Fruit fly (Drosophila melanogaster) whole organism, embryonic: ENCODE data around the gene odd.
A peak's percentile ranks its signal among the peaks of the same experiment; 100 is the strongest.

Experiments
- CG10321 ChIP-seq: fragments of 200-800 bp; sonication (Bioruptor generic); IDR thresholded peaks from 2 replicates; pipeline ENCODE4 v1.3.6; 2022; ENCODE audit warnings: missing biosample characterization, missing genetic modification characterization
- CG12659 ChIP-seq: fragments of 200-800 bp; sonication (Bioruptor generic); optimal IDR thresholded peaks from 3 replicates; lab custom pipeline; 2017; ENCODE audit warnings: mild to moderate bottlenecking, missing biosample characterization, missing genetic modification reagents, missing genetic modification characterization
- CG1529 ChIP-seq: fragments of 200-800 bp; sonication (Bioruptor generic); optimal IDR thresholded peaks from 3 replicates; lab custom pipeline; 2018; ENCODE audit warnings: missing biosample characterization, missing genetic modification characterization
- CG15601 ChIP-seq: fragments of 200-800 bp; sonication (Bioruptor generic); optimal IDR thresholded peaks from 3 replicates; lab custom pipeline; 2019; ENCODE audit warnings: missing biosample characterization, mild to moderate bottlenecking, missing genetic modification characterization, moderate library complexity
- CG17829 ChIP-seq: fragments of 200-800 bp; optimal IDR thresholded peaks from 2 replicates; lab custom pipeline; 2019; ENCODE audit warnings: missing biosample characterization, mild to moderate bottlenecking, missing genetic modification characterization, moderate library complexity
- CG2202 ChIP-seq: fragments of 200-800 bp; sonication (Bioruptor generic); optimal IDR thresholded peaks from 2 replicates; lab custom pipeline; 2018; ENCODE audit warnings: missing biosample characterization, mild to moderate bottlenecking, missing genetic modification characterization
- CG4424 ChIP-seq: fragments of 200-800 bp; sonication (Bioruptor generic); optimal IDR thresholded peaks from 3 replicates; lab custom pipeline; 2016; ENCODE audit warnings: missing biosample characterization, missing genetic modification characterization
- CG9797 ChIP-seq: fragments of 200-800 bp; sonication (Bioruptor generic); optimal IDR thresholded peaks from 3 replicates; lab custom pipeline; 2018; ENCODE audit warnings: missing biosample characterization, mild to moderate bottlenecking, missing genetic modification characterization
- D19A ChIP-seq: fragments of 200-800 bp; optimal IDR thresholded peaks from 3 replicates; lab custom pipeline; 2019; ENCODE audit warnings: missing biosample characterization, mild to moderate bottlenecking, missing genetic modification characterization, moderate library complexity
- Deaf1 ChIP-seq: fragments of 200-800 bp; optimal IDR thresholded peaks from 3 replicates; lab custom pipeline; 2019; ENCODE audit warnings: missing biosample characterization, mild to moderate bottlenecking, missing genetic modification characterization, moderate library complexity
- Doc3 ChIP-seq: fragments of 200-800 bp; sonication (Bioruptor generic); IDR thresholded peaks from 3 replicates; pipeline ENCODE4 v1.3.6; 2022; ENCODE audit warnings: missing biosample characterization, missing genetic modification characterization; ENCODE audit not compliant: partially characterized antibody
- MBD-R2 ChIP-seq: fragments of 200-800 bp; sonication (Bioruptor generic); IDR thresholded peaks from 2 replicates; pipeline ENCODE4 v1.3.6; 2022; ENCODE audit warnings: missing biosample characterization, missing genetic modification characterization
- Med ChIP-seq: fragments of 200-800 bp; sonication (Bioruptor generic); peaks from one replicate; lab custom pipeline; 2016; ENCODE audit warnings: missing biosample characterization, missing genetic modification characterization, mild to moderate bottlenecking, inconsistent platforms, moderate library complexity
- Sry-δ ChIP-seq: fragments of 200-800 bp; sonication (Bioruptor generic); optimal IDR thresholded peaks from 2 replicates; lab custom pipeline; 2016; ENCODE audit warnings: missing biosample characterization, missing genetic modification characterization
- ab ChIP-seq: fragments of 200-800 bp; sonication (Bioruptor generic); optimal IDR thresholded peaks from 2 replicates; lab custom pipeline; 2016; ENCODE audit warnings: missing biosample characterization, missing genetic modification characterization
- ara ChIP-seq: fragments of 200-800 bp; sonication (Bioruptor generic); IDR thresholded peaks from 2 replicates; pipeline ENCODE4 v1.3.6; 2022; ENCODE audit warnings: missing biosample characterization, missing genetic modification characterization
- bsh ChIP-seq, 2 experiments: fragments of 200-800 bp; sonication (Bioruptor generic); optimal IDR thresholded peaks; 2 replicates each; lab custom pipeline; 2017 to 2018; ENCODE audit warnings: mild to moderate bottlenecking in 2 of 2, missing biosample characterization in 2 of 2, missing genetic modification characterization in 2 of 2, moderate library complexity in 1 of 2
- dati ChIP-seq: fragments of 200-800 bp; sonication (Bioruptor generic); IDR thresholded peaks from 2 replicates; pipeline ENCODE4 v1.3.6; 2022; ENCODE audit warnings: missing biosample characterization, missing genetic modification characterization
- ewg ChIP-seq: fragments of 200-800 bp; sonication (Bioruptor generic); optimal IDR thresholded peaks from 3 replicates; lab custom pipeline; 2017; ENCODE audit warnings: mild to moderate bottlenecking, missing biosample characterization, missing genetic modification reagents, missing genetic modification characterization
- ken ChIP-seq: fragments of 200-800 bp; sonication (Bioruptor generic); IDR thresholded peaks from 3 replicates; pipeline ENCODE4 v1.3.6; 2022; ENCODE audit warnings: missing biosample characterization, missing genetic modification characterization
- knrl ChIP-seq: fragments of 200-800 bp; sonication (Bioruptor generic); IDR thresholded peaks from 3 replicates; pipeline ENCODE4 v1.3.6; 2022; ENCODE audit warnings: missing biosample characterization, missing genetic modification characterization; ENCODE audit not compliant: partially characterized antibody
- lab ChIP-seq: fragments of 200-800 bp; sonication (Bioruptor generic); optimal IDR thresholded peaks from 3 replicates; lab custom pipeline; 2017; ENCODE audit warnings: missing biosample characterization, missing genetic modification characterization, mild to moderate bottlenecking, moderate library complexity, missing genetic modification reagents
- p53 ChIP-seq: fragments of 200-800 bp; sonication (Bioruptor generic); optimal IDR thresholded peaks from 2 replicates; lab custom pipeline; 2016; ENCODE audit warnings: missing biosample characterization, missing genetic modification characterization
- prd ChIP-seq, 3 experiments: fragments of >200 bp in 2 of 3; fragments of 200-800 bp in 1 of 3; sonication (Bioruptor generic) in 1 of 3; optimal IDR thresholded peaks in 2 of 3; IDR thresholded peaks in 1 of 3; 2 replicates in 2 of 3; 3 replicates in 1 of 3; pipeline versions ENCODE4 v1.3.6 to Lab custom; 2017 to 2022; ENCODE audit warnings: missing biosample characterization in 1 of 3, missing genetic modification characterization in 1 of 3
- sd ChIP-seq: fragments of 200-800 bp; sonication (Bioruptor generic); optimal IDR thresholded peaks from 3 replicates; lab custom pipeline; 2018; ENCODE audit warnings: missing biosample characterization, mild to moderate bottlenecking, missing genetic modification characterization, moderate library complexity
- stc ChIP-seq: fragments of 200-800 bp; sonication (Bioruptor generic); IDR thresholded peaks from 2 replicates; pipeline ENCODE4 v1.3.6; 2022; ENCODE audit warnings: missing biosample characterization, missing genetic modification characterization
- tio ChIP-seq: fragments of 200-800 bp; sonication (Bioruptor generic); optimal IDR thresholded peaks from 2 replicates; lab custom pipeline; 2017; ENCODE audit warnings: missing biosample characterization, missing genetic modification characterization, inconsistent platforms
- twi ChIP-seq: fragments of 200-800 bp; optimal IDR thresholded peaks from 2 replicates; lab custom pipeline; 2019; ENCODE audit warnings: missing biosample characterization, mild to moderate bottlenecking, missing genetic modification characterization, moderate library complexity
- yki ChIP-seq: fragments of >200 bp; optimal IDR thresholded peaks from 3 replicates; lab custom pipeline; 2018

odd gene

dm6 chr2L:3555408-3556058, 51.0 kb downstream of the odd start (continued):
- no peak for TF ChIP-seq sd (tag; lab: Kevin White, UChicago)
- TF ChIP-seq knrl (GFP tag; lab: Robert Waterston, UW): peak; percentile 50; the same call in 2 of the 3 replicates
- TF ChIP-seq ara (GFP tag; lab: Robert Waterston, UW): peak; percentile 79
- TF ChIP-seq Doc3 (GFP tag; lab: Robert Waterston, UW): peak; percentile 63; the same call in 2 of the 3 replicates
- TF ChIP-seq CG1529 (GFP tag; lab: Kevin White, UChicago): no peak
- no peak for TF ChIP-seq lab
- no peak for TF ChIP-seq dati (GFP tag; lab: Robert Waterston, UW)
- TF ChIP-seq Med (GFP tag; lab: Kevin White, UChicago): peak; percentile 50
- TF ChIP-seq CG4424: peak; percentile 50
- peak; percentile 6 for TF ChIP-seq CG2202 (tag; lab: Kevin White, UChicago)
- 0 out of 2 replicates have a peak, but pooled peaks have one; percentile 27 for TF ChIP-seq stc (GFP tag; lab: Robert Waterston, UW)
- TF ChIP-seq p53 (GFP tag; lab: Kevin White, UChicago): no peak
- TF ChIP-seq Sry-δ (GFP tag; lab: Kevin White, UChicago): peak; percentile 38
- TF ChIP-seq tio (GFP tag; lab: Kevin White, UChicago): no peak
- TF ChIP-seq prd (optimal IDR thresholded peaks at IDR 0.05; lab: Kevin White, UChicago): no peak
- TF ChIP-seq prd (GFP tag; IDR thresholded peaks at IDR 0.05; lab: Robert Waterston, UW): peak; percentile 75
- TF ChIP-seq Deaf1 (tag; lab: Kevin White, UChicago): no peak
- no peak for TF ChIP-seq ewg (GFP tag; lab: Kevin White, UChicago)
- TF ChIP-seq CG10321 (GFP tag; lab: Robert Waterston, UW): no peak
- TF ChIP-seq twi: peak; percentile 3
- TF ChIP-seq CG17829 (tag; lab: Kevin White, UChicago): peak; percentile 37
- no peak for TF ChIP-seq yki (lab: Kevin White, UChicago)
- peak in 1 of 2 experiments; percentile 43 for TF ChIP-seq bsh (GFP tag; optimal IDR thresholded peaks at IDR 0.05; lab: Kevin White, UChicago)
- TF ChIP-seq CG12659 (GFP tag; lab: Kevin White, UChicago): no peak
- TF ChIP-seq ken (GFP tag; lab: Robert Waterston, UW): no peak
- TF ChIP-seq CG15601 (tag; lab: Kevin White, UChicago): peak; percentile 13
- TF ChIP-seq MBD-R2 (GFP tag; lab: Robert Waterston, UW): no peak
- TF ChIP-seq CG9797 (GFP tag; lab: Kevin White, UChicago): no peak
- peak; percentile 21 for TF ChIP-seq D19A (tag; lab: Kevin White, UChicago)
- no peak for TF ChIP-seq ab (GFP tag; lab: Kevin White, UChicago)
